Worm (Caenorhabditis elegans) whole organism, early embryonic: ENCODE data around the gene str-190.

ENCODE experiments used
- B0310.2 ChIP-seq: sonication (generic microtip); optimal IDR thresholded peaks from 2 replicates; lab custom pipeline; 2016; ENCODE audit warnings: mild to moderate bottlenecking, missing genetic modification characterization, missing compliant biosample characterization
- aly-1 ChIP-seq: sonication (generic microtip); optimal IDR thresholded peaks from 2 replicates; lab custom pipeline; 2016; ENCODE audit warnings: missing genetic modification characterization, missing compliant biosample characterization
- ama-1 ChIP-seq: fragments of 150-350 bp; optimal IDR thresholded peaks from 2 replicates; lab custom pipeline; 2014
- ceh-36 ChIP-seq: sonication (generic microtip); optimal IDR thresholded peaks from 2 replicates; lab custom pipeline; 2016; ENCODE audit warnings: missing genetic modification characterization, inconsistent platforms, missing compliant biosample characterization
- flt-1 ChIP-seq: fragments of 200-800 bp; sonication (Bioruptor generic); IDR thresholded peaks from 2 replicates; pipeline ENCODE4 v1.3.6; 2022; ENCODE audit warnings: missing genetic modification characterization, missing compliant biosample characterization
- hmbx-1 ChIP-seq: sonication (generic microtip); optimal IDR thresholded peaks from 2 replicates; lab custom pipeline; 2016; ENCODE audit warnings: mild to moderate bottlenecking, missing genetic modification characterization, missing compliant biosample characterization
- hmg-4 ChIP-seq: fragments of 200-800 bp; sonication (Bioruptor generic); optimal IDR thresholded peaks from 2 replicates; lab custom pipeline; 2018; ENCODE audit warnings: mild to moderate bottlenecking, missing genetic modification characterization, missing compliant biosample characterization
- scrt-1 ChIP-seq: fragments of 200-800 bp; sonication (Bioruptor generic); IDR thresholded peaks from 2 replicates; pipeline ENCODE4 v1.3.6; 2022; ENCODE audit warnings: missing genetic modification characterization, missing compliant biosample characterization
- tra-4 ChIP-seq: sonication (generic microtip); optimal IDR thresholded peaks from 2 replicates; lab custom pipeline; 2017; ENCODE audit warnings: missing genetic modification characterization, missing compliant biosample characterization

DNA sequence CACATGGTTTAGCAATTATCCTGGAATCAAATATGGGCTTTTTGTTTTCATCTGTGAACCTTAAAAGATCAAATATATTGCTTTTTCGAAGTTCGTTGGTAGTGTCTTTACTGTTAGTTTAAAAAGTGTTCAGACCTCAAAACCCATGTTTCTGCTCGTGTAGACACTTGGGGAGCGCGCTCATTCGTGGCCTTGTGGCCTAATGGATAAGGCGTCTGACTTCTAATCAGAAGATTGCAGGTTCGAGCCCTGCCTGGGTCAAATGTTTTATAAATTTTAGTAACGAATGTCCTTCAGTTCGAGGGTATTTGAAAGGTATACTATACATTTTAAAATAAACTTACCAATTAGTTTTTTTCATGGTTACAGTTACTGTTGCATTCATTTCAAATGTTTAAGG, 27.9 kb upstream of the str-190 start:
- TF ChIP-seq scrt-1 (GFP tag; lab: Robert Waterston, UW) (no peak), flt-1 (GFP tag; lab: Robert Waterston, UW) (no peak), ama-1 (lab: Kevin White, UChicago) (no peak), B0310.2 (no peak), hmbx-1 (tag; lab: Kevin White, UChicago) (no peak), tra-4 (no peak), ceh-36 (tag; lab: Kevin White, UChicago) (no peak), hmg-4 (no peak), aly-1 (tag; lab: Kevin White, UChicago) (no peak)
